Worm (Caenorhabditis elegans) whole organism, L2 larva: ENCODE data around the gene tif-1A.

Experiments used
- ZK546.5 ChIP-seq: sonication (generic microtip); optimal IDR thresholded peaks from 2 replicates; lab custom pipeline; 2017; ENCODE audit warnings: missing biosample characterization, missing genetic modification characterization
- aly-2 ChIP-seq: fragments of 150-350 bp; optimal IDR thresholded peaks from 2 replicates; lab custom pipeline; 2014; ENCODE audit warnings: missing biosample characterization, missing genetic modification characterization
- egl-27 ChIP-seq: sonication (generic microtip); optimal IDR thresholded peaks from 3 replicates; lab custom pipeline; 2017; ENCODE audit warnings: missing biosample characterization, missing genetic modification reagents, missing genetic modification characterization
- elt-1 ChIP-seq: fragments of 150-350 bp; optimal IDR thresholded peaks from 2 replicates; lab custom pipeline; 2014; ENCODE audit warnings: missing biosample characterization, missing genetic modification characterization
- nhr-11 ChIP-seq: fragments of 150-350 bp; optimal IDR thresholded peaks from 2 replicates; lab custom pipeline; 2014; ENCODE audit warnings: missing biosample characterization, missing genetic modification characterization
- nhr-129 ChIP-seq: fragments of 150-350 bp; optimal IDR thresholded peaks from 2 replicates; lab custom pipeline; 2014; ENCODE audit warnings: missing biosample characterization, missing genetic modification characterization
- nhr-23 ChIP-seq: fragments of 150-350 bp; optimal IDR thresholded peaks from 2 replicates; lab custom pipeline; 2014; ENCODE audit warnings: missing biosample characterization, missing genetic modification reagents, missing genetic modification characterization
- nhr-237 ChIP-seq: fragments of 150-350 bp; optimal IDR thresholded peaks from 2 replicates; lab custom pipeline; 2014; ENCODE audit warnings: missing biosample characterization, missing genetic modification characterization
- nhr-77 ChIP-seq: fragments of 150-350 bp; optimal IDR thresholded peaks from 2 replicates; lab custom pipeline; 2014; ENCODE audit warnings: missing biosample characterization, missing genetic modification characterization
- skn-1 ChIP-seq: sonication (generic microtip); optimal IDR thresholded peaks from 2 replicates; lab custom pipeline; 2017; ENCODE audit warnings: missing biosample characterization, missing genetic modification characterization
- snpc-4 ChIP-seq: fragments of 150-350 bp; optimal IDR thresholded peaks from 2 replicates; lab custom pipeline; 2014; ENCODE audit warnings: missing biosample characterization, missing genetic modification characterization
- unc-62 ChIP-seq: fragments of 150-350 bp; optimal IDR thresholded peaks from 2 replicates; lab custom pipeline; 2014; ENCODE audit warnings: missing biosample characterization, missing genetic modification reagents, missing genetic modification characterization
- ztf-1 ChIP-seq: fragments of 200-800 bp; sonication (Bioruptor generic); conservative IDR thresholded peaks from 2 replicates; pipeline ENCODE4 v1.3.6; 2022; ENCODE audit warnings: missing genetic modification characterization, missing compliant biosample characterization
- ztf-4 ChIP-seq: fragments of 150-350 bp; optimal IDR thresholded peaks from 2 replicates; lab custom pipeline; 2014; ENCODE audit warnings: missing biosample characterization, missing genetic modification characterization

DNA sequence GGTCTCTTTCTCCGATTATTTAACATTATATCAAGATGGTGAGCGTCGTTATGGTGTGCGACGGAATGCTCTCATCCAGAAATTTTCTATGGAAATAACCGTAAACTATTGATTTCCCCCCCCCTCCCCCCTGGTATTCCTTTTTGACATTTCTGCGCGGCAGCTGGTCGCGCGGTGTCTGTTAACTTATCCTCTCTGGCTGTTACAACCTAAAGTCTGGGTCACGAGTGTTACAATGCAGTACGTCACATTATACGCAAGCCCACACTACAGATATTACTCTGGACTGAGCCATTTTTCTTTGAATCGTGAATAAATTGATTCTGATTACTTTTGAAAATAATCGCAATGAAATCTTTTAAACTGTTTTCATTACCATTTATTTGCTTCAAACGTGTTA is 45.2 kb upstream of the tif-1A start:
- TF ChIP-seq nhr-237 (tag; lab: Kevin White, UChicago) (no peak), nhr-77 (tag; lab: Kevin White, UChicago) (no peak), skn-1 (tag; lab: Kevin White, UChicago) (no peak), nhr-23 (tag; lab: Kevin White, UChicago) (no peak), ZK546.5 (tag; lab: Kevin White, UChicago) (no peak), elt-1 (tag; lab: Kevin White, UChicago) (no peak), ztf-1 (GFP tag; lab: Robert Waterston, UW) (no peak), nhr-11 (no peak), egl-27 (tag; lab: Kevin White, UChicago) (no peak), ztf-4 (tag; lab: Kevin White, UChicago) (no peak), snpc-4 (tag; lab: Kevin White, UChicago) (no peak), unc-62 (GFP tag; lab: Kevin White, UChicago) (no peak), aly-2 (tag; lab: Kevin White, UChicago) (no peak), nhr-129 (tag; lab: Kevin White, UChicago) (no peak)
